Worm (Caenorhabditis elegans): Measurements from ENCODE around the gene D1025.1.
A peak's percentile ranks its signal among the peaks of the same experiment; 100 is the strongest.

D1025.1 gene

ce11 chrX:14480248-14480647 is 40.3 kb upstream of the D1025.1 start, which contains the start of gene gfi-3 (continued):
- TF ChIP-seq nhr-28 (tag; optimal IDR thresholded peaks at IDR 0.05): peak; percentile 67
- 0 out of 2 replicates have a peak, but pooled peaks have one; percentile 31 for TF ChIP-seq dmd-8 (GFP tag; IDR thresholded peaks at IDR 0.05)
- TF ChIP-seq T20F7.1 (GFP tag; optimal IDR thresholded peaks at IDR 0.05): no peak
- peak; percentile 71; the same call in 1 of the 2 replicates for TF ChIP-seq ceh-20 (GFP tag; IDR thresholded peaks at IDR 0.05)
- TF ChIP-seq nhr-111 (GFP tag; optimal IDR thresholded peaks at IDR 0.05): no peak
- TF ChIP-seq hmg-1.1 (GFP tag; IDR thresholded peaks at IDR 0.05): peak; percentile 76
- TF ChIP-seq dve-1 (tag; optimal IDR thresholded peaks at IDR 0.05; ENCODE audit: insufficient read depth): peak; percentile 95
- no peak for TF ChIP-seq madf-9 (GFP tag; conservative IDR thresholded peaks at IDR 0.05)
- 0 out of 2 replicates have a peak, but pooled peaks have one; percentile 19 for TF ChIP-seq lin-29 (GFP tag; IDR thresholded peaks at IDR 0.05)
- no peak for TF ChIP-seq zag-1 (tag; optimal IDR thresholded peaks at IDR 0.05)
- peak; percentile 61; the same call in 1 of the 2 replicates for TF ChIP-seq tra-1 (GFP tag; IDR thresholded peaks at IDR 0.05)
- no peak for TF ChIP-seq Y48G9A.11 (GFP tag; IDR thresholded peaks at IDR 0.05)
- no peak for TF ChIP-seq nhr-41 (GFP tag; IDR thresholded peaks at IDR 0.05)
- TF ChIP-seq php-3 (GFP tag; IDR thresholded peaks at IDR 0.05): no peak
- TF ChIP-seq mep-1 (tag; optimal IDR thresholded peaks at IDR 0.05): peak; percentile 92
- TF ChIP-seq nhr-10 (tag; optimal IDR thresholded peaks at IDR 0.05): no peak
- TF ChIP-seq spr-1 (tag; optimal IDR thresholded peaks at IDR 0.05): peak; percentile 46
- TF ChIP-seq fos-1 (tag; optimal IDR thresholded peaks at IDR 0.05): no peak
- TF ChIP-seq nhr-11 (tag; optimal IDR thresholded peaks at IDR 0.05): peak; percentile 43
- peak in 1 of 2 experiments; percentile 58 for TF ChIP-seq hif-1 (tag; optimal IDR thresholded peaks at IDR 0.05)
- TF ChIP-seq egl-43 (GFP tag; IDR thresholded peaks at IDR 0.05): peak; percentile 64; the same call in 1 of the 2 replicates
- TF ChIP-seq nhr-25 (tag; optimal IDR thresholded peaks at IDR 0.05; ENCODE audit: borderline replicate concordance, insufficient read depth): peak; percentile 50
- no peak for TF ChIP-seq lin-39 (tag; optimal IDR thresholded peaks at IDR 0.05)
- no peak for TF ChIP-seq vab-7 (GFP tag; IDR thresholded peaks at IDR 0.05)
- TF ChIP-seq hlh-30 (tag; optimal IDR thresholded peaks at IDR 0.05; ENCODE audit: insufficient read depth): peak; percentile 73
- no peak for TF ChIP-seq lim-7 (GFP tag; IDR thresholded peaks at IDR 0.05)
- peak; percentile 45 for TF ChIP-seq ztf-7 (tag; optimal IDR thresholded peaks at IDR 0.05)
- TF ChIP-seq R02D3.7 (tag; optimal IDR thresholded peaks at IDR 0.05): no peak
- peak; percentile 29 for TF ChIP-seq nhr-6 (tag; optimal IDR thresholded peaks at IDR 0.05)
- no peak for TF ChIP-seq pqm-1 (tag; optimal IDR thresholded peaks at IDR 0.05)
- TF ChIP-seq mdt-29 (GFP tag; IDR thresholded peaks at IDR 0.05): no peak
- TF ChIP-seq nhr-42 (GFP tag; IDR thresholded peaks at IDR 0.05): peak; percentile 74; the same call in 1 of the 2 replicates
- peak; percentile 61 for TF ChIP-seq lin-13 (GFP tag; optimal IDR thresholded peaks at IDR 0.05)
- peak; percentile 31 for TF ChIP-seq fkh-10 (GFP tag; optimal IDR thresholded peaks at IDR 0.05)
- TF ChIP-seq pha-4 (GFP tag; IDR thresholded peaks at IDR 0.05): peak; percentile 78
- TF ChIP-seq pha-4 (tag; optimal IDR thresholded peaks at IDR 0.05): no peak
- peak; percentile 55 for TF ChIP-seq snpc-4 (tag; optimal IDR thresholded peaks at IDR 0.05)
- peak; percentile 80 for TF ChIP-seq dmd-6 (GFP tag; IDR thresholded peaks at IDR 0.05)
- TF ChIP-seq ces-1 (GFP tag; optimal IDR thresholded peaks at IDR 0.05): no peak
- peak; percentile 81 for TF ChIP-seq dpl-1 (GFP tag; optimal IDR thresholded peaks at IDR 0.05)
- TF ChIP-seq jun-1 (tag; optimal IDR thresholded peaks at IDR 0.05): no peak
- TF ChIP-seq lin-1 (GFP tag; IDR thresholded peaks at IDR 0.05): peak; percentile 61; the same call in 1 of the 2 replicates
- TF ChIP-seq aha-1 (tag): peak; percentile 95

Measured in whole organism, L4 larva.